Fruit fly (Drosophila melanogaster): Measurements from ENCODE around the gene CG43376.

The CG43376 gene

dm6 chr2L:13793405-13793804 lies 19.6 kb downstream of the CG43376 start, which contains the start of gene Sec71 (continued):
- TF ChIP-seq pita (GFP tag; optimal IDR thresholded peaks at IDR 0.05) (no peak), CG12769 (tag; optimal IDR thresholded peaks at IDR 0.05) (no peak), phol (tag; optimal IDR thresholded peaks at IDR 0.05) (peak; percentile 21), Camta (GFP tag; optimal IDR thresholded peaks at IDR 0.05) (no peak), CG3838 (GFP tag; optimal IDR thresholded peaks at IDR 0.05) (no peak), sug (tag; optimal IDR thresholded peaks at IDR 0.05) (no peak), H15 (GFP tag; IDR thresholded peaks at IDR 0.05) (no peak), zfh2 (GFP tag; optimal IDR thresholded peaks at IDR 0.05) (no peak), CG32532 (GFP tag; IDR thresholded peaks at IDR 0.05) (no peak), Antp (GFP tag; optimal IDR thresholded peaks at IDR 0.05) (no peak), CG13296 (GFP tag; optimal IDR thresholded peaks at IDR 0.05) (no peak), Bdp1 (GFP tag; optimal IDR thresholded peaks at IDR 0.05) (no peak), CG12155 (GFP tag; optimal IDR thresholded peaks at IDR 0.05) (no peak), Dbx (GFP tag; IDR thresholded peaks at IDR 0.05) (no peak), cg (GFP tag; optimal IDR thresholded peaks at IDR 0.05) (no peak), CG17912 (GFP tag; optimal IDR thresholded peaks at IDR 0.05) (no peak), Sry-δ (GFP tag; optimal IDR thresholded peaks at IDR 0.05) (peak; percentile 22), CG13287 (GFP tag; IDR thresholded peaks at IDR 0.05; ENCODE audit: partially characterized antibody) (0 out of 2 replicates have a peak, but pooled peaks have one; percentile 30), CG7372 (GFP tag; IDR thresholded peaks at IDR 0.05) (no peak), bbx (GFP tag; IDR thresholded peaks at IDR 0.05; ENCODE audit: partially characterized antibody) (peak; percentile 30; the same call in 1 of the 2 replicates), E2f1 (GFP tag; IDR thresholded peaks at IDR 0.05) (no peak), Ada2b (GFP tag; IDR thresholded peaks at IDR 0.05) (no peak), MESR4 (GFP tag; optimal IDR thresholded peaks at IDR 0.05) (peak; percentile 99), slbo (GFP tag; IDR thresholded peaks at IDR 0.05) (no peak), crp (GFP tag; optimal IDR thresholded peaks at IDR 0.05) (no peak), sqz (GFP tag; optimal IDR thresholded peaks at IDR 0.05) (no peak), gce (GFP tag; IDR thresholded peaks at IDR 0.05) (no peak), CG13424 (tag; optimal IDR thresholded peaks at IDR 0.05) (no peak), ssp (GFP tag; IDR thresholded peaks at IDR 0.05) (no peak), CG43689 (GFP tag; IDR thresholded peaks at IDR 0.05) (no peak), pb (GFP tag; optimal IDR thresholded peaks at IDR 0.05) (no peak), CG14667 (GFP tag; IDR thresholded peaks at IDR 0.05) (no peak), CG33557 (GFP tag; optimal IDR thresholded peaks at IDR 0.05) (no peak), pzg (GFP tag; optimal IDR thresholded peaks at IDR 0.05) (peak; percentile 78), ase (GFP tag; IDR thresholded peaks at IDR 0.05) (no peak), btn (GFP tag; optimal IDR thresholded peaks at IDR 0.05) (no peak), Mad (GFP tag; optimal IDR thresholded peaks at IDR 0.05) (no peak), gem (tag; optimal IDR thresholded peaks at IDR 0.05) (no peak), exex (tag; optimal IDR thresholded peaks at IDR 0.05) (no peak), Atf6 (GFP tag; IDR thresholded peaks at IDR 0.05) (no peak), CG2202 (tag; optimal IDR thresholded peaks at IDR 0.05) (no peak), pros (GFP tag; optimal IDR thresholded peaks at IDR 0.05) (no peak), CG14441 (GFP tag; IDR thresholded peaks at IDR 0.05) (no peak), Hr51 (GFP tag; optimal IDR thresholded peaks at IDR 0.05) (no peak), p53 (GFP tag; optimal IDR thresholded peaks at IDR 0.05) (no peak), ewg (GFP tag; optimal IDR thresholded peaks at IDR 0.05) (no peak), dmrt99B (tag; optimal IDR thresholded peaks at IDR 0.05) (no peak), MBD-R2 (GFP tag; IDR thresholded peaks at IDR 0.05) (peak; percentile 64), sr (GFP tag; IDR thresholded peaks at IDR 0.05) (no peak), CG4820 (GFP tag; optimal IDR thresholded peaks at IDR 0.05) (no peak), CG4360 (GFP tag; IDR thresholded peaks at IDR 0.05) (no peak), lmd (GFP tag; IDR thresholded peaks at IDR 0.05) (no peak)

All from whole organism, embryonic.